Fruit fly (Drosophila melanogaster) whole organism, embryonic: Measurements from ENCODE around the gene ca.

Experiments
- Atf-2 ChIP-seq: fragments of 200-800 bp; sonication (Bioruptor generic); optimal IDR thresholded peaks from 2 replicates; lab custom pipeline; 2016; ENCODE audit warnings: missing biosample characterization, missing genetic modification characterization
- C15 ChIP-seq: fragments of 200-800 bp; sonication (Bioruptor generic); IDR thresholded peaks from 3 replicates; pipeline ENCODE4 v1.3.6; 2022; ENCODE audit warnings: missing biosample characterization, missing genetic modification characterization
- CG1024 ChIP-seq: fragments of 200-800 bp; sonication (Bioruptor generic); IDR thresholded peaks from 2 replicates; pipeline ENCODE4 v1.3.6; 2022; ENCODE audit warnings: missing biosample characterization, missing genetic modification characterization
- CG10366 ChIP-seq: fragments of 200-800 bp; sonication (Bioruptor generic); IDR thresholded peaks from 2 replicates; pipeline ENCODE4 v1.3.6; 2022; ENCODE audit warnings: missing biosample characterization, missing genetic modification characterization
- CG11723 ChIP-seq: fragments of 200-800 bp; sonication (Bioruptor generic); optimal IDR thresholded peaks from 2 replicates; lab custom pipeline; 2017; ENCODE audit warnings: missing biosample characterization, mild to moderate bottlenecking, missing genetic modification characterization
- CG1233 ChIP-seq: fragments of 200-800 bp; sonication (Bioruptor generic); optimal IDR thresholded peaks from 4 replicates; lab custom pipeline; 2018; ENCODE audit warnings: missing biosample characterization, mild to moderate bottlenecking, missing genetic modification characterization
- CG13296 ChIP-seq: fragments of 200-800 bp; sonication (Bioruptor generic); optimal IDR thresholded peaks from 3 replicates; lab custom pipeline; 2018; ENCODE audit warnings: missing biosample characterization, mild to moderate bottlenecking, missing genetic modification characterization
- CG14050 ChIP-seq: fragments of 200-800 bp; sonication (Bioruptor generic); IDR thresholded peaks from 3 replicates; pipeline ENCODE4 v1.3.6; 2022; ENCODE audit warnings: missing biosample characterization, missing genetic modification characterization
- CG16815 ChIP-seq: fragments of 200-800 bp; sonication (Bioruptor generic); optimal IDR thresholded peaks from 3 replicates; lab custom pipeline; 2017; ENCODE audit warnings: missing biosample characterization, mild to moderate bottlenecking, missing genetic modification characterization
- CG17186 ChIP-seq: fragments of 200-800 bp; sonication (Bioruptor generic); optimal IDR thresholded peaks from 3 replicates; lab custom pipeline; 2017; ENCODE audit warnings: missing biosample characterization, missing genetic modification reagents, missing genetic modification characterization
- CG17385 ChIP-seq: fragments of 200-800 bp; sonication (Bioruptor generic); optimal IDR thresholded peaks from 3 replicates; lab custom pipeline; 2018; ENCODE audit warnings: missing biosample characterization, mild to moderate bottlenecking, missing genetic modification characterization
- CG2712 ChIP-seq: fragments of 200-800 bp; optimal IDR thresholded peaks from 3 replicates; lab custom pipeline; 2019; ENCODE audit warnings: missing biosample characterization, mild to moderate bottlenecking, missing genetic modification characterization, moderate library complexity
- CG2875 ChIP-seq: fragments of 200-800 bp; sonication (Bioruptor generic); optimal IDR thresholded peaks from 2 replicates; lab custom pipeline; 2017; ENCODE audit warnings: missing biosample characterization, mild to moderate bottlenecking, missing genetic modification characterization, missing genetic modification reagents
- CG4424 ChIP-seq: fragments of 200-800 bp; sonication (Bioruptor generic); optimal IDR thresholded peaks from 3 replicates; lab custom pipeline; 2016; ENCODE audit warnings: missing biosample characterization, missing genetic modification characterization
- CG4707 ChIP-seq: fragments of 200-800 bp; sonication (Bioruptor generic); optimal IDR thresholded peaks from 2 replicates; lab custom pipeline; 2018; ENCODE audit warnings: missing biosample characterization, mild to moderate bottlenecking, missing genetic modification characterization, moderate library complexity
- CG6272 ChIP-seq: fragments of 200-800 bp; sonication (Bioruptor generic); IDR thresholded peaks from 2 replicates; pipeline ENCODE4 v1.3.6; 2022; ENCODE audit warnings: missing biosample characterization, missing genetic modification characterization
- CG6791 ChIP-seq: fragments of 200-800 bp; sonication (Bioruptor generic); IDR thresholded peaks from 3 replicates; pipeline ENCODE4 v1.3.6; 2022; ENCODE audit warnings: missing biosample characterization, missing genetic modification characterization; ENCODE audit not compliant: partially characterized antibody
- D ChIP-seq, 2 experiments: fragments of 200-800 bp in 1 of 2; fragments of >200 bp in 1 of 2; sonication (Bioruptor generic) in 1 of 2; optimal IDR thresholded peaks; 2 replicates in 1 of 2; 3 replicates in 1 of 2; lab custom pipeline; 2017; ENCODE audit warnings: mild to moderate bottlenecking in 1 of 2, missing biosample characterization in 1 of 2, missing genetic modification characterization in 1 of 2, missing genetic modification reagents in 1 of 2
- D19A ChIP-seq: fragments of 200-800 bp; optimal IDR thresholded peaks from 3 replicates; lab custom pipeline; 2019; ENCODE audit warnings: missing biosample characterization, mild to moderate bottlenecking, missing genetic modification characterization, moderate library complexity
- Ets97D ChIP-seq: fragments of 200-800 bp; sonication (Bioruptor generic); optimal IDR thresholded peaks from 3 replicates; lab custom pipeline; 2016; ENCODE audit warnings: missing biosample characterization, missing genetic modification characterization
- Fer1 ChIP-seq: fragments of 200-800 bp; sonication (Bioruptor generic); optimal IDR thresholded peaks from 2 replicates; lab custom pipeline; 2017; ENCODE audit warnings: missing biosample characterization, mild to moderate bottlenecking, missing genetic modification characterization
- H15 ChIP-seq: fragments of 200-800 bp; sonication (Bioruptor generic); IDR thresholded peaks from 3 replicates; pipeline ENCODE4 v1.3.6; 2022; ENCODE audit warnings: missing biosample characterization, missing genetic modification characterization
- HLH4C ChIP-seq: fragments of 200-800 bp; sonication (Bioruptor generic); IDR thresholded peaks from 3 replicates; pipeline ENCODE4 v1.3.6; 2022; ENCODE audit warnings: missing biosample characterization, missing genetic modification characterization; ENCODE audit not compliant: partially characterized antibody
- Hr78 ChIP-seq, 2 experiments: fragments of 200-800 bp in 1 of 2; fragments of >200 bp in 1 of 2; sonication (Bioruptor generic) in 1 of 2; optimal IDR thresholded peaks; 2 replicates each; lab custom pipeline; 2017 to 2019; ENCODE audit warnings: missing biosample characterization in 2 of 2, missing genetic modification characterization in 2 of 2, mild to moderate bottlenecking in 1 of 2, moderate library complexity in 1 of 2
- NC2β ChIP-seq: fragments of 200-800 bp; sonication (Bioruptor generic); optimal IDR thresholded peaks from 2 replicates; lab custom pipeline; 2016; ENCODE audit warnings: missing biosample characterization, missing genetic modification characterization
- Pdp1 ChIP-seq, 2 experiments: fragments of 200-800 bp; sonication (Bioruptor generic); optimal IDR thresholded peaks; 3 replicates each; lab custom pipeline; 2016; ENCODE audit warnings: missing biosample characterization in 2 of 2, missing genetic modification characterization in 2 of 2, mild to moderate bottlenecking in 1 of 2, moderate library complexity in 1 of 2
- Sox102F ChIP-seq: fragments of 200-800 bp; sonication (Bioruptor generic); optimal IDR thresholded peaks from 2 replicates; lab custom pipeline; 2018; ENCODE audit warnings: missing biosample characterization, mild to moderate bottlenecking, missing genetic modification characterization, moderate library complexity
- ab ChIP-seq: fragments of 200-800 bp; sonication (Bioruptor generic); optimal IDR thresholded peaks from 2 replicates; lab custom pipeline; 2016; ENCODE audit warnings: missing biosample characterization, missing genetic modification characterization
- ac ChIP-seq: fragments of 200-800 bp; sonication (Bioruptor generic); optimal IDR thresholded peaks from 3 replicates; lab custom pipeline; 2017; ENCODE audit warnings: missing biosample characterization, mild to moderate bottlenecking, missing genetic modification characterization
- ap ChIP-seq: fragments of 200-800 bp; sonication (Bioruptor generic); IDR thresholded peaks from 2 replicates; pipeline ENCODE4 v1.3.6; 2022; ENCODE audit warnings: missing biosample characterization, missing genetic modification characterization
- cas ChIP-seq: fragments of 200-800 bp; sonication (Bioruptor generic); IDR thresholded peaks from 2 replicates; pipeline ENCODE4 v1.3.6; 2022; ENCODE audit warnings: missing biosample characterization, missing genetic modification characterization
- ci ChIP-seq: fragments of 200-800 bp; sonication (Bioruptor generic); IDR thresholded peaks from 3 replicates; pipeline ENCODE4 v1.3.6; 2022; ENCODE audit warnings: missing biosample characterization, missing genetic modification characterization
- crp ChIP-seq, 2 experiments: fragments of 200-800 bp; sonication (Bioruptor generic); optimal IDR thresholded peaks; 2 replicates in 1 of 2; 3 replicates in 1 of 2; lab custom pipeline; 2017; ENCODE audit warnings: missing biosample characterization in 2 of 2, missing genetic modification characterization in 2 of 2, mild to moderate bottlenecking in 1 of 2, moderate library complexity in 1 of 2
- dysf ChIP-seq: fragments of 200-800 bp; sonication (Bioruptor generic); IDR thresholded peaks from 3 replicates; pipeline ENCODE4 v1.3.6; 2022; ENCODE audit warnings: missing biosample characterization, missing genetic modification characterization
- fru ChIP-seq: fragments of >200 bp; optimal IDR thresholded peaks from 2 replicates; lab custom pipeline; 2017
- ftz-f1 ChIP-seq: fragments of 200-800 bp; sonication (Bioruptor generic); optimal IDR thresholded peaks from 2 replicates; lab custom pipeline; 2016; ENCODE audit warnings: missing biosample characterization, missing genetic modification characterization
- hb ChIP-seq: fragments of 200-800 bp; sonication (Bioruptor generic); IDR thresholded peaks from 3 replicates; pipeline ENCODE4 v1.3.6; 2022; ENCODE audit warnings: missing biosample characterization, missing genetic modification characterization; ENCODE audit not compliant: partially characterized antibody
- kay ChIP-seq: fragments of 200-800 bp; sonication (Bioruptor generic); optimal IDR thresholded peaks from 2 replicates; lab custom pipeline; 2016; ENCODE audit warnings: missing biosample characterization, missing genetic modification characterization
- lab ChIP-seq: fragments of 200-800 bp; sonication (Bioruptor generic); optimal IDR thresholded peaks from 3 replicates; lab custom pipeline; 2017; ENCODE audit warnings: missing biosample characterization, missing genetic modification characterization, mild to moderate bottlenecking, moderate library complexity, missing genetic modification reagents
- mirr ChIP-seq: fragments of 200-800 bp; sonication (Bioruptor generic); optimal IDR thresholded peaks from 3 replicates; lab custom pipeline; 2018; ENCODE audit warnings: missing biosample characterization, mild to moderate bottlenecking, missing genetic modification characterization
- otp ChIP-seq: fragments of 200-800 bp; sonication (Bioruptor generic); IDR thresholded peaks from 3 replicates; pipeline ENCODE4, ENCODE4 v1.3.6; 2022; ENCODE audit warnings: missing biosample characterization, missing genetic modification characterization
- pita ChIP-seq: fragments of 200-800 bp; sonication (Bioruptor generic); optimal IDR thresholded peaks from 2 replicates; lab custom pipeline; 2017; ENCODE audit warnings: missing biosample characterization, mild to moderate bottlenecking, missing genetic modification characterization
- run ChIP-seq: fragments of 200-800 bp; sonication (Bioruptor generic); optimal IDR thresholded peaks from 3 replicates; lab custom pipeline; 2018; ENCODE audit warnings: missing biosample characterization, mild to moderate bottlenecking, missing genetic modification characterization
- schlank ChIP-seq: fragments of 200-800 bp; sonication (Bioruptor generic); optimal IDR thresholded peaks from 2 replicates; lab custom pipeline; 2018; ENCODE audit warnings: missing biosample characterization, mild to moderate bottlenecking, missing genetic modification characterization
- shn ChIP-seq: fragments of 200-800 bp; sonication (Bioruptor generic); optimal IDR thresholded peaks from 3 replicates; lab custom pipeline; 2016; ENCODE audit warnings: missing biosample characterization, missing genetic modification characterization
- sqz ChIP-seq: fragments of 200-800 bp; sonication (Bioruptor generic); optimal IDR thresholded peaks from 3 replicates; lab custom pipeline; 2018; ENCODE audit warnings: missing biosample characterization, mild to moderate bottlenecking, missing genetic modification characterization

The ca gene

dm6 chr3R:29757226-29757625, 49.4 kb upstream of the ca start (continued):
- no peak for TF ChIP-seq HLH4C (GFP tag; lab: Robert Waterston, UW)
- TF ChIP-seq dysf (GFP tag; lab: Robert Waterston, UW) = no peak
- no peak for TF ChIP-seq CG1024
- 0 out of 3 replicates have a peak, but pooled peaks have one; percentile 19 for TF ChIP-seq otp (GFP tag; lab: Robert Waterston, UW)
- peak; percentile 69; the same call in 2 of the 3 replicates for TF ChIP-seq ci (GFP tag; lab: Robert Waterston, UW)
- TF ChIP-seq CG2712 (tag; lab: Kevin White, UChicago) = no peak
- TF ChIP-seq Sox102F (GFP tag; lab: Kevin White, UChicago) = peak; percentile 37
- no peak for TF ChIP-seq ab
- TF ChIP-seq CG11723 = no peak
- no peak for TF ChIP-seq CG16815 (GFP tag; lab: Kevin White, UChicago)
- no peak for TF ChIP-seq fru
- TF ChIP-seq CG2875 (GFP tag; lab: Kevin White, UChicago) = peak; percentile 47
- TF ChIP-seq CG4707 = no peak
- no peak for TF ChIP-seq Hr78 (GFP tag; optimal IDR thresholded peaks at IDR 0.05; lab: Kevin White, UChicago)
- no peak for TF ChIP-seq hb (GFP tag; lab: Robert Waterston, UW)
- peak; percentile 59 for TF ChIP-seq mirr (GFP tag; lab: Kevin White, UChicago)
- TF ChIP-seq CG4424 (GFP tag; lab: Kevin White, UChicago) = no peak
- no peak for TF ChIP-seq CG17186 (GFP tag; lab: Kevin White, UChicago)
- peak; percentile 53 for TF ChIP-seq lab (GFP tag; lab: Kevin White, UChicago)
- no peak for TF ChIP-seq CG14050 (GFP tag; lab: Robert Waterston, UW)
- peak; percentile 51 for TF ChIP-seq schlank
- TF ChIP-seq ac (GFP tag; lab: Kevin White, UChicago) = no peak
- no peak for TF ChIP-seq CG6791
- TF ChIP-seq D19A = no peak
- TF ChIP-seq CG6272 = no peak
- no peak for TF ChIP-seq CG10366 (GFP tag; lab: Robert Waterston, UW)
- TF ChIP-seq CG13296 (GFP tag; lab: Kevin White, UChicago) = peak; percentile 5
- no peak for TF ChIP-seq ftz-f1 (GFP tag; lab: Kevin White, UChicago)
- no peak for TF ChIP-seq D (optimal IDR thresholded peaks at IDR 0.05; lab: Kevin White, UChicago)
- no peak for TF ChIP-seq D (GFP tag; optimal IDR thresholded peaks at IDR 0.05; lab: Kevin White, UChicago)
- TF ChIP-seq Ets97D (GFP tag; lab: Kevin White, UChicago) = no peak
- no peak for TF ChIP-seq shn (GFP tag; lab: Kevin White, UChicago)
- no peak for TF ChIP-seq NC2β (GFP tag; lab: Kevin White, UChicago)
- peak; percentile 11 for TF ChIP-seq kay (GFP tag; lab: Kevin White, UChicago)
- TF ChIP-seq CG17385 (GFP tag; lab: Kevin White, UChicago) = no peak
- TF ChIP-seq sqz (GFP tag; lab: Kevin White, UChicago) = no peak
- no peak for TF ChIP-seq cas (GFP tag; lab: Robert Waterston, UW)
- TF ChIP-seq ap (GFP tag; lab: Robert Waterston, UW) = no peak
- TF ChIP-seq Atf-2 (GFP tag; lab: Kevin White, UChicago) = peak; percentile 6
- peak; percentile 7 for TF ChIP-seq Fer1 (GFP tag; lab: Kevin White, UChicago)
- peak; percentile 31 for TF ChIP-seq CG1233 (GFP tag; lab: Kevin White, UChicago)
- 0 out of 3 replicates have a peak, but pooled peaks have one; percentile 46 for TF ChIP-seq C15 (GFP tag; lab: Robert Waterston, UW)
- TF ChIP-seq Pdp1 (GFP tag; optimal IDR thresholded peaks at IDR 0.05; lab: Kevin White, UChicago) = peak in 1 of 2 experiments; percentile 2
- no peak for TF ChIP-seq crp (GFP tag; optimal IDR thresholded peaks at IDR 0.05; lab: Kevin White, UChicago)
- TF ChIP-seq pita = no peak
- no peak for TF ChIP-seq H15
- TF ChIP-seq run = no peak
- TF ChIP-seq, all 482 proteins: peak for 81
